Worm (Caenorhabditis elegans): ENCODE measurements around the gene sdz-4.

ce11 chrII:961961-962360 lies 3.2 kb downstream of the sdz-4 start, which contains the start of gene C32B5.13:
- TF ChIP-seq sma-9 (GFP tag; optimal IDR thresholded peaks at IDR 0.05) (no peak), sma-9 (tag; optimal IDR thresholded peaks at IDR 0.05) (no peak), mdl-1 (tag; optimal IDR thresholded peaks at IDR 0.05) (no peak), nhr-12 (tag; optimal IDR thresholded peaks at IDR 0.05) (no peak), lsy-2 (tag; optimal IDR thresholded peaks at IDR 0.05) (no peak), lin-11 (tag; optimal IDR thresholded peaks at IDR 0.05) (no peak), ztf-4 (tag; optimal IDR thresholded peaks at IDR 0.05) (no peak), ztf-11 (tag; optimal IDR thresholded peaks at IDR 0.05) (no peak), nhr-11 (tag; optimal IDR thresholded peaks at IDR 0.05) (no peak), elt-1 (tag; optimal IDR thresholded peaks at IDR 0.05) (no peak)
